Worm (Caenorhabditis elegans): ENCODE data around the gene C42C1.12.

The C42C1.12 gene

DNA sequence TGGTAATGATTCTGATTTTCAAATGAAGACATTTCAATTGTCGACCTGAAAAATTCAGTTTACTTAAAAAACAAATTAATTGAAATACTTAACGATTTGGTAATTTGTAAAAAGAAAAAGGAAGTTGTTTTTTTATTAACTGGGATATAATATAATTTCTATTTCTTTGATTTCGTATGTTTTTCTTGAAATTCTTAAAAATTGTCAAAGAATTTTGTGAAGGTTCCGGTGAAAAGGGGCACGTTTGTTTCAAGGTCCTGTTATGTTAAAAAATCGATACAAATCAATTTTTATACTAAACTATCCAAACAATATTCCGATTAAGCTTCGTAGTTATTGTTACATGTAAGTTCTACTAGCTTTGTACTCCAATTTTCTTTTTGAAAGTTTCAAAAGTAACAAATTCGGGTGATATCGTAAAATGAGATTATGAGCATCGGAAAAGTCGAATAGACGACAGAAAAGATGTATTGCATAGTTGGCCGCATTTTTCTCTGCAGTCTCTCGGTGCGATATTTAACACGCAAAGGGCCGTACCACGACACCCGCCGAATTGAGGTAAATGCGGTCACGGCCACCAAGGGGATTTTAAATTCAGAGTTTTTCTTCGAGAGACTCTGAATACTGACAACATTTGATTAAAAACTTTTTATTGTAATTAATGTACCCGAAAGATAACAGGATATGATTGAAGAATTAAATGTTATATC is 22.7 kb downstream of the C42C1.12 start, which contains the start of gene Y39C12A.9:
TSS of gene Y39C12A.9 (minus strand) at position 51 of the 710 bp plus-strand sequence.
- TF ChIP-seq ztf-11 (tag; optimal IDR thresholded peaks at IDR 0.05) (no peak), nhr-76 (tag; optimal IDR thresholded peaks at IDR 0.05) (no peak), lsy-2 (tag; optimal IDR thresholded peaks at IDR 0.05) (peak in 1 of 2 experiments; percentile 13), aha-1 (tag) (peak; percentile 27)

- no peak for TF ChIP-seq spr-1 (tag; optimal IDR thresholded peaks at IDR 0.05)
- no peak for TF ChIP-seq R02D3.7 (tag; optimal IDR thresholded peaks at IDR 0.05)
Observed at ce11 chrIV:12252579-12252978, 29.4 kb downstream of the C42C1.12 start, which contains the start of gene dnj-26. Gene dnj-26, minus strand, starts transcription at chrIV:12252679.

DNA sequence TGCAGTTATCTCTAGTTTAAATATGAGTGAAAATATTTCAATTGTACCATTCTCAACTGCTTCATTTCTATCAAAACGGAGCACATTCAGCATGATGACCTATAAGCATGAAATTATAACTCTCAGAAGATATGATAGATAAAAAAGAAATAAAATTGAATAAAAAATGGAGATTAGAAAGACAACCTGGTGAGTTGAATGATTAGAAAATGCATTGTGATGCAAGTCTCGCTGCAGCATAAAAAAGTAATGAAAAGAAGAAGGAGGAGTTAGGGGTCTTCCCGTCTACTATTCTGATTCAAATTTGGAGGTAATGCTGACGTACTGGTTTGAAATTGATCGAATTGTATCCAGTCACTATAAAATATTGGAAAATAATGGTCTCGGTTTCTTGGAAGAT is 37.3 kb downstream of the C42C1.12 start, which contains the start of gene sre-15:
TSS of gene sre-15 (minus strand) at position 101 of the 400 bp plus-strand sequence.
- TF ChIP-seq ama-1 (optimal IDR thresholded peaks at IDR 0.05) (no peak), hif-1 (tag; optimal IDR thresholded peaks at IDR 0.05) (no peak), dve-1 (tag; optimal IDR thresholded peaks at IDR 0.05; ENCODE audit: insufficient read depth) (no peak), lin-13 (GFP tag; optimal IDR thresholded peaks at IDR 0.05) (no peak), nhr-10 (tag; optimal IDR thresholded peaks at IDR 0.05) (no peak), nhr-102 (tag; optimal IDR thresholded peaks at IDR 0.05) (no peak), lin-29 (GFP tag; IDR thresholded peaks at IDR 0.05) (no peak), ZK337.2 (GFP tag; IDR thresholded peaks at IDR 0.05) (no peak), ces-1 (GFP tag; optimal IDR thresholded peaks at IDR 0.05) (no peak), mdt-29 (GFP tag; IDR thresholded peaks at IDR 0.05) (no peak), daf-19 (GFP tag; conservative IDR thresholded peaks at IDR 0.05) (no peak), F37D6.2 (tag; optimal IDR thresholded peaks at IDR 0.05) (no peak), nhr-28 (tag; optimal IDR thresholded peaks at IDR 0.05) (no peak), jun-1 (tag; optimal IDR thresholded peaks at IDR 0.05) (no peak), ceh-28 (tag; optimal IDR thresholded peaks at IDR 0.05) (no peak), pha-4 (GFP tag; IDR thresholded peaks at IDR 0.05) (no peak), pha-4 (tag; optimal IDR thresholded peaks at IDR 0.05) (no peak), nhr-77 (tag; optimal IDR thresholded peaks at IDR 0.05) (no peak)

DNA sequence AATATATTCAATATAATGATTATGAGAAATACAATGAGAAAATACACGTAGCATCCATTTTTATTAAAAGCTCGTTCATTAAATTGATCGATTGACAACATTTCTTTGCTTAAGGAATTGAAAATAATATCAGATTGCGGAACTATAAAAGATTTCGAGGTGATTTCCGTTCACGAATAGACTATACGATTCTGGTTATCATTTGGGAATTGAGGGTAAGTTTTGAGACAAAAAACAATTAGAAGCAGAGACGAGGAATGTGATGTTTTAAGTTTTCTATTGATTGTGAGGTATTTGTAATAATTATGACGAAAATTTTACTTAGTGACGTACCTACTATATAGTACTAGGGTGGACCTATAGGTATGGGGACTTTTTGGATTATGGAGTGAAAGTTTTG is 43.2 kb downstream of the C42C1.12 start, which contains the start of gene sre-19:
TSS of gene sre-19 (minus strand) at position 101 of the 400 bp plus-strand sequence.
- TF ChIP-seq dmd-9 (GFP tag; IDR thresholded peaks at IDR 0.05) = no peak
- no peak for TF ChIP-seq F26F4.8 (GFP tag; conservative IDR thresholded peaks at IDR 0.05)
- TF ChIP-seq nhr-42 (GFP tag; IDR thresholded peaks at IDR 0.05) = no peak
- TF ChIP-seq mes-2 (tag; optimal IDR thresholded peaks at IDR 0.05; ENCODE audit: poor library complexity, severe bottlenecking) = no peak
- TF ChIP-seq spr-3 (GFP tag; optimal IDR thresholded peaks at IDR 0.05) = no peak
- no peak for TF ChIP-seq ctbp-1 (GFP tag; IDR thresholded peaks at IDR 0.05)
- TF ChIP-seq cey-2 (tag; optimal IDR thresholded peaks at IDR 0.05; ENCODE audit: borderline replicate concordance, insufficient read depth) = no peak
- no peak for TF ChIP-seq nhr-48 (tag; optimal IDR thresholded peaks at IDR 0.05)
- TF ChIP-seq nhr-111 (GFP tag; optimal IDR thresholded peaks at IDR 0.05) = no peak
- TF ChIP-seq daf-16 (GFP tag; optimal IDR thresholded peaks at IDR 0.05) = no peak
- no peak for TF ChIP-seq daf-16 (tag; optimal IDR thresholded peaks at IDR 0.05)
- TF ChIP-seq lim-7 (GFP tag; IDR thresholded peaks at IDR 0.05) = no peak
- TF ChIP-seq fos-1 (tag; optimal IDR thresholded peaks at IDR 0.05) = no peak
- TF ChIP-seq skn-1 (tag; optimal IDR thresholded peaks at IDR 0.05) = no peak
- TF ChIP-seq F37D6.2 (tag; optimal IDR thresholded peaks at IDR 0.05) = no peak
- TF ChIP-seq mep-1 (tag; optimal IDR thresholded peaks at IDR 0.05) = no peak
- TF ChIP-seq madf-9 (GFP tag; conservative IDR thresholded peaks at IDR 0.05) = no peak
- TF ChIP-seq gei-8 (GFP tag; optimal IDR thresholded peaks at IDR 0.05) = no peak
- TF ChIP-seq tag-97 (GFP tag; IDR thresholded peaks at IDR 0.05) = no peak
